Worm (Caenorhabditis elegans) whole organism, mixed stage, embryonic: Measurements from ENCODE around the gene T26H5.10.

ENCODE experiments used
- ceh-39 ChIP-seq: fragments of 150-350 bp; optimal IDR thresholded peaks from 2 replicates; lab custom pipeline; 2014; ENCODE audit warnings: missing biosample characterization, missing genetic modification characterization
- elt-1 ChIP-seq: sonication (generic microtip); optimal IDR thresholded peaks from 2 replicates; lab custom pipeline; 2017; ENCODE audit warnings: missing genetic modification characterization, mild to moderate bottlenecking, missing compliant biosample characterization, antibody characterized with exemption, moderate library complexity, borderline replicate concordance; ENCODE audit not compliant: insufficient read depth
- hlh-1 ChIP-seq: fragments of 150-350 bp; optimal IDR thresholded peaks from 2 replicates; lab custom pipeline; 2014; ENCODE audit warnings: missing biosample characterization, missing genetic modification reagents, missing genetic modification characterization
- lin-13 ChIP-seq: fragments of 150-350 bp; optimal IDR thresholded peaks from 2 replicates; lab custom pipeline; 2014; ENCODE audit warnings: missing biosample characterization, missing genetic modification characterization
- nhr-237 ChIP-seq: fragments of 150-350 bp; optimal IDR thresholded peaks from 2 replicates; lab custom pipeline; 2014; ENCODE audit warnings: missing biosample characterization, missing genetic modification characterization
- pha-4 ChIP-seq: fragments of 150-350 bp; optimal IDR thresholded peaks from 2 replicates; lab custom pipeline; 2018; ENCODE audit warnings: missing biosample characterization, missing genetic modification reagents, missing genetic modification characterization
- snpc-4 ChIP-seq: fragments of 150-350 bp; optimal IDR thresholded peaks from 2 replicates; lab custom pipeline; 2014; ENCODE audit warnings: missing biosample characterization, missing genetic modification characterization
- sptf-1 ChIP-seq: sonication (generic microtip); optimal IDR thresholded peaks from 2 replicates; lab custom pipeline; 2017; ENCODE audit warnings: mild to moderate bottlenecking, missing genetic modification characterization, moderate library complexity, missing compliant biosample characterization
- unc-39 ChIP-seq: fragments of 150-350 bp; optimal IDR thresholded peaks from 2 replicates; lab custom pipeline; 2014; ENCODE audit warnings: missing biosample characterization, missing genetic modification characterization
- unc-62 ChIP-seq: fragments of 150-350 bp; optimal IDR thresholded peaks from 2 replicates; lab custom pipeline; 2014; ENCODE audit warnings: missing biosample characterization, missing genetic modification reagents, missing genetic modification characterization

ce11 chrV:15406928-15407327, 36.7 kb downstream of the T26H5.10 start, which contains the start of gene srh-257:
- TF ChIP-seq elt-1 (tag; lab: Kevin White, UChicago) (no peak), unc-39 (no peak), unc-62 (GFP tag; lab: Kevin White, UChicago) (no peak), lin-13 (no peak), nhr-237 (no peak), hlh-1 (tag; lab: Kevin White, UChicago) (no peak), snpc-4 (tag; lab: Kevin White, UChicago) (no peak), pha-4 (tag; lab: Kevin White, UChicago) (no peak), ceh-39 (tag; lab: Kevin White, UChicago) (no peak), sptf-1 (no peak)
